Worm (Caenorhabditis elegans) whole organism, L3 larva: ENCODE results near the gene str-200.

Experiments
- R02D3.7 ChIP-seq: fragments of 150-350 bp; optimal IDR thresholded peaks from 2 replicates; lab custom pipeline; 2014; ENCODE audit warnings: missing biosample characterization, missing genetic modification characterization
- aly-2 ChIP-seq: fragments of 150-350 bp; optimal IDR thresholded peaks from 2 replicates; lab custom pipeline; 2014; ENCODE audit warnings: missing biosample characterization, missing genetic modification characterization
- ama-1 ChIP-seq: fragments of 150-350 bp; optimal IDR thresholded peaks from 2 replicates; lab custom pipeline; 2018
- egl-27 ChIP-seq: sonication (generic microtip); optimal IDR thresholded peaks from 4 replicates; lab custom pipeline; 2017; ENCODE audit warnings: missing biosample characterization, missing genetic modification reagents, missing genetic modification characterization
- jun-1 ChIP-seq: fragments of 150-350 bp; optimal IDR thresholded peaks from 2 replicates; lab custom pipeline; 2014; ENCODE audit warnings: missing biosample characterization, missing genetic modification reagents, missing genetic modification characterization
- lin-15B ChIP-seq: fragments of 150-350 bp; optimal IDR thresholded peaks from 2 replicates; lab custom pipeline; 2014; ENCODE audit warnings: missing biosample characterization, missing genetic modification characterization
- mdl-1 ChIP-seq: fragments of 150-350 bp; optimal IDR thresholded peaks from 2 replicates; lab custom pipeline; 2014; ENCODE audit warnings: missing biosample characterization, missing genetic modification characterization
- nhr-12 ChIP-seq: fragments of 150-350 bp; optimal IDR thresholded peaks from 2 replicates; lab custom pipeline; 2014; ENCODE audit warnings: missing biosample characterization, missing genetic modification characterization
- nhr-28 ChIP-seq: fragments of 150-350 bp; optimal IDR thresholded peaks from 2 replicates; lab custom pipeline; 2014; ENCODE audit warnings: missing biosample characterization, missing genetic modification characterization
- nhr-76 ChIP-seq: fragments of 150-350 bp; sonication (generic microtip); optimal IDR thresholded peaks from 5 replicates; lab custom pipeline; 2014; ENCODE audit warnings: missing biosample characterization, missing genetic modification characterization
- sea-2 ChIP-seq: fragments of 150-350 bp; sonication (generic microtip); optimal IDR thresholded peaks from 4 replicates; lab custom pipeline; 2014; ENCODE audit warnings: missing biosample characterization, missing genetic modification reagents, missing genetic modification characterization
- skn-1 ChIP-seq: fragments of 150-350 bp; optimal IDR thresholded peaks from 2 replicates; lab custom pipeline; 2014; ENCODE audit warnings: missing biosample characterization, missing genetic modification characterization
- unc-62 ChIP-seq: fragments of 150-350 bp; sonication (generic microtip); optimal IDR thresholded peaks from 4 replicates; lab custom pipeline; 2014; ENCODE audit warnings: missing biosample characterization, missing genetic modification reagents, missing genetic modification characterization
- zag-1 ChIP-seq: fragments of 150-350 bp; optimal IDR thresholded peaks from 2 replicates; lab custom pipeline; 2014; ENCODE audit warnings: missing biosample characterization, missing genetic modification characterization

- TF ChIP-seq mdl-1, result no peak
- no peak for TF ChIP-seq jun-1
- no peak for TF ChIP-seq unc-62 (GFP tag; lab: Kevin White, UChicago)
- no peak for TF ChIP-seq aly-2
- no peak for TF ChIP-seq ama-1 (lab: Kevin White, UChicago)
- no peak for TF ChIP-seq skn-1 (tag; lab: Kevin White, UChicago)
- TF ChIP-seq nhr-28 (tag; lab: Kevin White, UChicago), result no peak
- TF ChIP-seq nhr-76 (tag; lab: Kevin White, UChicago), result no peak
- TF ChIP-seq R02D3.7 (tag; lab: Kevin White, UChicago), result no peak
- no peak for TF ChIP-seq egl-27
- TF ChIP-seq zag-1, result no peak
- TF ChIP-seq sea-2 (GFP tag; lab: Kevin White, UChicago), result no peak
- TF ChIP-seq nhr-12, result no peak
- no peak for TF ChIP-seq lin-15B (tag; lab: Kevin White, UChicago)
These were observed 15.7 kb upstream of the str-200 start, which contains the start of gene srh-123 for ce11 chrV:17473699-17474098.
